Fruit fly (Drosophila melanogaster) whole organism, embryonic: Measurements from ENCODE around the gene CG13690.

Experiments
- Asciz ChIP-seq: fragments of 200-800 bp; sonication (Bioruptor generic); optimal IDR thresholded peaks from 2 replicates; lab custom pipeline; 2017; ENCODE audit warnings: missing biosample characterization, mild to moderate bottlenecking, missing genetic modification characterization, missing genetic modification reagents
- Atf3 ChIP-seq: fragments of 200-800 bp; sonication (Bioruptor generic); optimal IDR thresholded peaks from 3 replicates; lab custom pipeline; 2016; ENCODE audit warnings: missing biosample characterization, missing genetic modification characterization
- BEAF-32 ChIP-seq: fragments of 200-800 bp; sonication (Bioruptor generic); optimal IDR thresholded peaks from 3 replicates; lab custom pipeline; 2017; ENCODE audit warnings: missing biosample characterization, missing genetic modification characterization, mild to moderate bottlenecking, moderate library complexity, missing genetic modification reagents
- CG10462 ChIP-seq: fragments of 200-800 bp; sonication (Bioruptor generic); optimal IDR thresholded peaks from 2 replicates; lab custom pipeline; 2016; ENCODE audit warnings: missing biosample characterization, missing genetic modification characterization
- CG12219 ChIP-seq: fragments of 200-800 bp; sonication (Bioruptor generic); optimal IDR thresholded peaks from 3 replicates; lab custom pipeline; 2018; ENCODE audit warnings: missing biosample characterization, mild to moderate bottlenecking, missing genetic modification characterization
- CG12299 ChIP-seq: fragments of 200-800 bp; sonication (Bioruptor generic); optimal IDR thresholded peaks from 2 replicates; lab custom pipeline; 2018; ENCODE audit warnings: missing biosample characterization, mild to moderate bottlenecking, missing genetic modification characterization
- CG13624 ChIP-seq: fragments of 200-800 bp; sonication (Bioruptor generic); optimal IDR thresholded peaks from 2 replicates; lab custom pipeline; 2016; ENCODE audit warnings: missing biosample characterization, missing genetic modification characterization
- CG14860 ChIP-seq: fragments of 200-800 bp; sonication (Bioruptor generic); IDR thresholded peaks from 3 replicates; pipeline ENCODE4 v1.3.6; 2022; ENCODE audit warnings: missing biosample characterization, missing genetic modification characterization; ENCODE audit not compliant: partially characterized antibody
- CG18476 ChIP-seq: fragments of 200-800 bp; sonication (Bioruptor generic); optimal IDR thresholded peaks from 2 replicates; lab custom pipeline; 2016; ENCODE audit warnings: missing biosample characterization, mild to moderate bottlenecking, missing genetic modification characterization
- CG2875 ChIP-seq: fragments of 200-800 bp; sonication (Bioruptor generic); optimal IDR thresholded peaks from 2 replicates; lab custom pipeline; 2017; ENCODE audit warnings: missing biosample characterization, mild to moderate bottlenecking, missing genetic modification characterization, missing genetic modification reagents
- CG31388 ChIP-seq: fragments of 200-800 bp; sonication (Bioruptor generic); optimal IDR thresholded peaks from 2 replicates; lab custom pipeline; 2016; ENCODE audit warnings: missing biosample characterization, missing genetic modification characterization
- CG32767 ChIP-seq: fragments of 200-800 bp; sonication (Bioruptor generic); IDR thresholded peaks from 2 replicates; pipeline ENCODE4 v1.3.6; 2022; ENCODE audit warnings: missing biosample characterization, missing genetic modification characterization
- CG34224 ChIP-seq: fragments of 200-800 bp; sonication (Bioruptor generic); IDR thresholded peaks from 3 replicates; pipeline ENCODE4 v1.3.6; 2022; ENCODE audit warnings: missing biosample characterization, missing genetic modification characterization; ENCODE audit not compliant: partially characterized antibody
- CG4617 ChIP-seq: fragments of 200-800 bp; sonication (Bioruptor generic); optimal IDR thresholded peaks from 3 replicates; lab custom pipeline; 2016; ENCODE audit warnings: missing biosample characterization, missing genetic modification characterization, borderline replicate concordance
- D19B ChIP-seq: fragments of 200-800 bp; sonication (Bioruptor generic); optimal IDR thresholded peaks from 2 replicates; lab custom pipeline; 2017; ENCODE audit warnings: missing biosample characterization, mild to moderate bottlenecking, missing genetic modification characterization
- Doc2 ChIP-seq: fragments of 200-800 bp; sonication (Bioruptor generic); IDR thresholded peaks from 2 replicates; pipeline ENCODE4 v1.3.6; 2022; ENCODE audit warnings: missing biosample characterization, missing genetic modification characterization
- Eip74EF ChIP-seq, 2 experiments: fragments of 200-800 bp in 1 of 2; fragments of >200 bp in 1 of 2; sonication (Bioruptor generic) in 1 of 2; optimal IDR thresholded peaks; 2 replicates each; lab custom pipeline; 2017 to 2019; ENCODE audit warnings: missing biosample characterization in 2 of 2, missing genetic modification characterization in 2 of 2, mild to moderate bottlenecking in 1 of 2, moderate library complexity in 1 of 2
- H15 ChIP-seq: fragments of 200-800 bp; sonication (Bioruptor generic); IDR thresholded peaks from 3 replicates; pipeline ENCODE4 v1.3.6; 2022; ENCODE audit warnings: missing biosample characterization, missing genetic modification characterization
- Hr3 ChIP-seq: fragments of 200-800 bp; sonication (Bioruptor generic); optimal IDR thresholded peaks from 3 replicates; lab custom pipeline; 2016; ENCODE audit warnings: missing biosample characterization, missing genetic modification characterization
- Kr ChIP-seq: fragments of 200-800 bp; sonication (Bioruptor generic); optimal IDR thresholded peaks from 2 replicates; lab custom pipeline; 2017; ENCODE audit warnings: missing biosample characterization, mild to moderate bottlenecking, missing genetic modification characterization
- Mad ChIP-seq: fragments of 200-800 bp; sonication (Bioruptor generic); optimal IDR thresholded peaks from 2 replicates; lab custom pipeline; 2016; ENCODE audit warnings: missing biosample characterization, missing genetic modification characterization
- TFAM ChIP-seq: fragments of 200-800 bp; sonication (Bioruptor generic); optimal IDR thresholded peaks from 2 replicates; lab custom pipeline; 2017; ENCODE audit warnings: missing biosample characterization, missing genetic modification characterization, inconsistent platforms
- Taf1 ChIP-seq: fragments of 200-800 bp; sonication (Bioruptor generic); IDR thresholded peaks from 2 replicates; pipeline ENCODE4 v1.3.6; 2022; ENCODE audit warnings: missing biosample characterization, missing genetic modification characterization
- Usf ChIP-seq: fragments of 200-800 bp; sonication (Bioruptor generic); optimal IDR thresholded peaks from 2 replicates; lab custom pipeline; 2017; ENCODE audit warnings: missing genotype, missing biosample characterization, missing genetic modification characterization
- Xrp1 ChIP-seq: fragments of 200-800 bp; sonication (Bioruptor generic); IDR thresholded peaks from 2 replicates; pipeline ENCODE4 v1.3.6; 2022; ENCODE audit warnings: missing biosample characterization, missing genetic modification characterization
- ash1 ChIP-seq: fragments of 200-800 bp; sonication (Bioruptor generic); optimal IDR thresholded peaks from 2 replicates; lab custom pipeline; 2018; ENCODE audit warnings: missing biosample characterization, mild to moderate bottlenecking, missing genetic modification characterization
- az2 ChIP-seq: fragments of 200-800 bp; sonication (Bioruptor generic); optimal IDR thresholded peaks from 3 replicates; lab custom pipeline; 2016; ENCODE audit warnings: missing biosample characterization, missing genetic modification characterization
- ci ChIP-seq: fragments of 200-800 bp; sonication (Bioruptor generic); IDR thresholded peaks from 3 replicates; pipeline ENCODE4 v1.3.6; 2022; ENCODE audit warnings: missing biosample characterization, missing genetic modification characterization
- en ChIP-seq: fragments of 200-800 bp; sonication (Bioruptor generic); optimal IDR thresholded peaks from 2 replicates; lab custom pipeline; 2016; ENCODE audit warnings: missing biosample characterization, missing genetic modification characterization
- gce ChIP-seq: fragments of 200-800 bp; sonication (Bioruptor generic); IDR thresholded peaks from 3 replicates; pipeline ENCODE4 v1.3.6; 2022; ENCODE audit warnings: missing biosample characterization, missing genetic modification characterization
- her ChIP-seq: fragments of 200-800 bp; sonication (Bioruptor generic); optimal IDR thresholded peaks from 2 replicates; lab custom pipeline; 2016; ENCODE audit warnings: missing biosample characterization, missing genetic modification characterization
- ind ChIP-seq: fragments of 200-800 bp; sonication (Bioruptor generic); optimal IDR thresholded peaks from 3 replicates; lab custom pipeline; 2016; ENCODE audit warnings: missing biosample characterization, missing genetic modification characterization
- lov ChIP-seq, 2 experiments: fragments of 200-800 bp in 1 of 2; fragments of >200 bp in 1 of 2; sonication (Bioruptor generic) in 1 of 2; IDR thresholded peaks in 1 of 2; optimal IDR thresholded peaks in 1 of 2; 2 replicates in 1 of 2; 3 replicates in 1 of 2; pipeline versions ENCODE4 v1.3.6 to Lab custom; 2017 to 2022; ENCODE audit warnings: missing biosample characterization in 1 of 2, missing genetic modification characterization in 1 of 2
- org-1 ChIP-seq: fragments of 200-800 bp; sonication (Bioruptor generic); optimal IDR thresholded peaks from 2 replicates; lab custom pipeline; 2017; ENCODE audit warnings: missing biosample characterization, missing genetic modification characterization
- pfk ChIP-seq: fragments of 200-800 bp; sonication (Bioruptor generic); optimal IDR thresholded peaks from 2 replicates; lab custom pipeline; 2018; ENCODE audit warnings: missing biosample characterization, mild to moderate bottlenecking, missing genetic modification characterization, moderate library complexity
- pita ChIP-seq: fragments of 200-800 bp; sonication (Bioruptor generic); optimal IDR thresholded peaks from 2 replicates; lab custom pipeline; 2017; ENCODE audit warnings: missing biosample characterization, mild to moderate bottlenecking, missing genetic modification characterization
- prd ChIP-seq, 3 experiments: fragments of >200 bp in 2 of 3; fragments of 200-800 bp in 1 of 3; sonication (Bioruptor generic) in 1 of 3; optimal IDR thresholded peaks in 2 of 3; IDR thresholded peaks in 1 of 3; 2 replicates in 2 of 3; 3 replicates in 1 of 3; pipeline versions ENCODE4 v1.3.6 to Lab custom; 2017 to 2022; ENCODE audit warnings: missing biosample characterization in 1 of 3, missing genetic modification characterization in 1 of 3
- pros ChIP-seq: fragments of 200-800 bp; sonication (Bioruptor generic); optimal IDR thresholded peaks from 3 replicates; lab custom pipeline; 2019; ENCODE audit warnings: missing biosample characterization, mild to moderate bottlenecking, missing genetic modification characterization, moderate library complexity
- psq ChIP-seq: fragments of 200-800 bp; sonication (Bioruptor generic); optimal IDR thresholded peaks from 2 replicates; lab custom pipeline; 2017; ENCODE audit warnings: missing biosample characterization, missing genetic modification characterization
- ro ChIP-seq: fragments of 200-800 bp; sonication (Bioruptor generic); IDR thresholded peaks from 2 replicates; pipeline ENCODE4 v1.3.6; 2022; ENCODE audit warnings: missing biosample characterization, missing genetic modification characterization
- sd ChIP-seq: fragments of 200-800 bp; sonication (Bioruptor generic); optimal IDR thresholded peaks from 3 replicates; lab custom pipeline; 2018; ENCODE audit warnings: missing biosample characterization, mild to moderate bottlenecking, missing genetic modification characterization, moderate library complexity
- shn ChIP-seq: fragments of 200-800 bp; sonication (Bioruptor generic); optimal IDR thresholded peaks from 3 replicates; lab custom pipeline; 2016; ENCODE audit warnings: missing biosample characterization, missing genetic modification characterization
- sna ChIP-seq: fragments of 200-800 bp; sonication (Bioruptor generic); IDR thresholded peaks from 2 replicates; pipeline ENCODE4 v1.3.6; 2022; ENCODE audit warnings: missing biosample characterization, missing genetic modification characterization; ENCODE audit not compliant: partially characterized antibody
- stc ChIP-seq: fragments of 200-800 bp; sonication (Bioruptor generic); IDR thresholded peaks from 2 replicates; pipeline ENCODE4 v1.3.6; 2022; ENCODE audit warnings: missing biosample characterization, missing genetic modification characterization
- tll ChIP-seq, 2 experiments: fragments of 200-800 bp in 1 of 2; fragments of >200 bp in 1 of 2; sonication (Bioruptor generic) in 1 of 2; optimal IDR thresholded peaks; 2 replicates each; lab custom pipeline; 2017 to 2019; ENCODE audit warnings: missing biosample characterization in 2 of 2, missing genetic modification characterization in 2 of 2, mild to moderate bottlenecking in 1 of 2, moderate library complexity in 1 of 2
- wor ChIP-seq: fragments of 200-800 bp; sonication (Bioruptor generic); IDR thresholded peaks from 2 replicates; pipeline ENCODE4 v1.3.6; 2022; ENCODE audit warnings: missing biosample characterization, missing genetic modification characterization
- z ChIP-seq: fragments of 200-800 bp; sonication (Bioruptor generic); IDR thresholded peaks from 3 replicates; pipeline ENCODE4 v1.3.6; 2022; ENCODE audit warnings: missing biosample characterization, missing genetic modification characterization

The CG13690 gene

dm6 chr2L:414593-415399, 4.7 kb downstream of the CG13690 start, which contains the start of the genes AP-2alpha and ebi (continued):
- TF ChIP-seq Mad (peak; percentile 84), Taf1 (GFP tag; lab: Robert Waterston, UW) (peak; percentile 77), BEAF-32 (peak; percentile 59), CG34224 (GFP tag; lab: Robert Waterston, UW) (no peak), ind (GFP tag; lab: Kevin White, UChicago) (peak; percentile 92), Kr (peak; percentile 29), org-1 (GFP tag; lab: Kevin White, UChicago) (peak; percentile 60), sna (GFP tag; lab: Robert Waterston, UW) (no peak), prd (optimal IDR thresholded peaks at IDR 0.05; lab: Kevin White, UChicago) (no peak), prd (GFP tag; IDR thresholded peaks at IDR 0.05; lab: Robert Waterston, UW) (peak; percentile 95), TFAM (no peak), Doc2 (GFP tag; lab: Robert Waterston, UW) (peak; percentile 49; the same call in 1 of the 2 replicates), pfk (GFP tag; lab: Kevin White, UChicago) (peak; percentile 31), Usf (GFP tag; lab: Kevin White, UChicago) (peak; percentile 77), z (GFP tag; lab: Robert Waterston, UW) (peak; percentile 15; the same call in 1 of the 3 replicates), lov (optimal IDR thresholded peaks at IDR 0.05; lab: Kevin White, UChicago) (no peak), lov (GFP tag; IDR thresholded peaks at IDR 0.05; lab: Robert Waterston, UW) (no peak), CG32767 (GFP tag; lab: Robert Waterston, UW) (peak; percentile 84), shn (GFP tag; lab: Kevin White, UChicago) (peak; percentile 96), Atf3 (GFP tag; lab: Kevin White, UChicago) (peak; percentile 93), D19B (peak; percentile 65), CG2875 (GFP tag; lab: Kevin White, UChicago) (peak; percentile 33), Xrp1 (GFP tag; lab: Robert Waterston, UW) (peak; percentile 84), CG12219 (peak; percentile 60), CG13624 (GFP tag; lab: Kevin White, UChicago) (peak; percentile 94), gce (peak; percentile 63; the same call in 2 of the 3 replicates), pros (GFP tag; lab: Kevin White, UChicago) (no peak), CG4617 (GFP tag; lab: Kevin White, UChicago) (peak; percentile 87), en (GFP tag; lab: Kevin White, UChicago) (peak; percentile 50), CG12299 (tag; lab: Kevin White, UChicago) (peak; percentile 71), psq (GFP tag; lab: Kevin White, UChicago) (peak; percentile 85), H15 (peak; percentile 77), Eip74EF (GFP tag; optimal IDR thresholded peaks at IDR 0.05; lab: Kevin White, UChicago) (no peak), CG10462 (GFP tag; lab: Kevin White, UChicago) (peak; percentile 88), CG31388 (GFP tag; lab: Kevin White, UChicago) (peak; percentile 47), ro (GFP tag; lab: Robert Waterston, UW) (peak; percentile 56; the same call in 1 of the 2 replicates), sd (tag; lab: Kevin White, UChicago) (peak; percentile 53), CG14860 (no peak), az2 (GFP tag; lab: Kevin White, UChicago) (peak; percentile 87), Asciz (peak; percentile 60), ci (GFP tag; lab: Robert Waterston, UW) (peak; percentile 85), Hr3 (GFP tag; lab: Kevin White, UChicago) (peak; percentile 93), her (GFP tag; lab: Kevin White, UChicago) (peak; percentile 93), wor (GFP tag; lab: Robert Waterston, UW) (peak; percentile 81), ash1 (GFP tag; lab: Kevin White, UChicago) (no peak), stc (GFP tag; lab: Robert Waterston, UW) (0 out of 2 replicates have a peak, but pooled peaks have one; percentile 45), pita (GFP tag; lab: Kevin White, UChicago) (no peak), CG18476 (GFP tag; lab: Kevin White, UChicago) (peak; percentile 73), tll (GFP tag; optimal IDR thresholded peaks at IDR 0.05; lab: Kevin White, UChicago) (peak; percentile 22 to 100)
